Worm (Caenorhabditis elegans) whole organism, L1 larva: ENCODE measurements around the gene pyt-1.

Experiments
- egl-27 ChIP-seq, 2 experiments: fragments of 150-350 bp in 1 of 2; sonication (generic microtip); optimal IDR thresholded peaks; 3 replicates each; lab custom pipeline; 2017 to 2018; ENCODE audit warnings: missing biosample characterization in 2 of 2, missing genetic modification characterization in 2 of 2, missing genetic modification reagents in 2 of 2
- elt-2 ChIP-seq: sonication (generic microtip); optimal IDR thresholded peaks from 2 replicates; lab custom pipeline; 2016; ENCODE audit warnings: missing genetic modification characterization, mild to moderate bottlenecking, inconsistent platforms, missing compliant biosample characterization, missing genetic modification reagents
- lin-39 ChIP-seq: fragments of 150-350 bp; optimal IDR thresholded peaks from 2 replicates; lab custom pipeline; 2014; ENCODE audit warnings: missing biosample characterization, missing genetic modification reagents, missing genetic modification characterization

- no peak for TF ChIP-seq egl-27 (tag; optimal IDR thresholded peaks at IDR 0.05; lab: Kevin White, UChicago)
- no peak for TF ChIP-seq elt-2 (tag; lab: Kevin White, UChicago)
- no peak for TF ChIP-seq lin-39 (tag; lab: Kevin White, UChicago)
These were observed 762 bp downstream of the pyt-1 start, which contains the start of gene fipr-4 for ce11 chrV:10228360-10228759.
